Fruit fly (Drosophila melanogaster) S2 (cell line): ENCODE data around the gene CG17026.

Source experiments
- CG8478 ChIP-seq: fragments of >200 bp; optimal IDR thresholded peaks from 2 replicates; lab custom pipeline; 2018
- CTCF ChIP-seq, 2 experiments: fragments of >200 bp; optimal IDR thresholded peaks; 2 replicates each; lab custom pipeline; 2018

dm6 chr3L:15940823-15941222 lies 34.3 kb upstream of the CG17026 start:
- TF ChIP-seq CG8478 (lab: Kevin White, UChicago) = no peak
- no peak for TF ChIP-seq CTCF (optimal IDR thresholded peaks at IDR 0.05; lab: Kevin White, UChicago)
